Worm (Caenorhabditis elegans) whole organism, young adult: ENCODE results near the gene oxi-1.

ENCODE experiments used
- B0035.1 ChIP-seq: sonication (generic microtip); optimal IDR thresholded peaks from 2 replicates; lab custom pipeline; 2016; ENCODE audit warnings: missing genetic modification characterization, mild to moderate bottlenecking, missing compliant biosample characterization, missing genotype, missing genetic modification reagents
- C17E4.6 ChIP-seq: fragments of 200-800 bp; sonication (Bioruptor generic); IDR thresholded peaks from 2 replicates; pipeline ENCODE4 v1.3.6; 2022; ENCODE audit warnings: missing genetic modification reagents, missing genetic modification characterization, missing compliant biosample characterization
- D2030.7 ChIP-seq: fragments of 200-800 bp; sonication (Bioruptor generic); IDR thresholded peaks from 2 replicates; pipeline ENCODE4 v1.3.6; 2022; ENCODE audit warnings: missing genetic modification reagents, missing genetic modification characterization, missing compliant biosample characterization
- F10E7.11 ChIP-seq: sonication (generic microtip); optimal IDR thresholded peaks from 2 replicates; lab custom pipeline; 2017; ENCODE audit warnings: mild to moderate bottlenecking, missing genetic modification characterization, moderate library complexity, missing compliant biosample characterization
- F39B2.1 ChIP-seq: fragments of 200-800 bp; sonication (Bioruptor generic); IDR thresholded peaks from 2 replicates; pipeline ENCODE4 v1.3.6; 2022; ENCODE audit warnings: missing genetic modification reagents, missing genetic modification characterization, missing compliant biosample characterization
- F57A8.1 ChIP-seq: fragments of 200-800 bp; sonication (Bioruptor generic); optimal IDR thresholded peaks from 2 replicates; lab custom pipeline; 2018; ENCODE audit warnings: mild to moderate bottlenecking, missing genetic modification characterization, moderate library complexity, missing compliant biosample characterization
- T07F8.4 ChIP-seq: sonication (generic microtip); optimal IDR thresholded peaks from 2 replicates; lab custom pipeline; 2016; ENCODE audit warnings: mild to moderate bottlenecking, missing genetic modification characterization, moderate library complexity, missing compliant biosample characterization
- T26A5.8 ChIP-seq: sonication (generic microtip); optimal IDR thresholded peaks from 2 replicates; lab custom pipeline; 2016; ENCODE audit warnings: missing genetic modification characterization, missing compliant biosample characterization
- Y53G8AR.9 ChIP-seq: fragments of 200-800 bp; sonication (Bioruptor generic); conservative IDR thresholded peaks from 2 replicates; pipeline ENCODE4 v1.3.6; 2022; ENCODE audit warnings: missing genetic modification reagents, missing genetic modification characterization, missing compliant biosample characterization
- Y56A3A.18 ChIP-seq: fragments of 200-800 bp; sonication (Bioruptor generic); IDR thresholded peaks from 2 replicates; pipeline ENCODE4 v1.3.6; 2022; ENCODE audit warnings: missing genetic modification reagents, missing genetic modification characterization, missing compliant biosample characterization
- Y79H2A.3 ChIP-seq: fragments of 200-800 bp; sonication (Bioruptor generic); conservative IDR thresholded peaks from 2 replicates; pipeline ENCODE4 v1.3.6; 2022; ENCODE audit warnings: missing genetic modification reagents, missing genetic modification characterization, missing compliant biosample characterization
- akir-1 ChIP-seq: fragments of 200-800 bp; sonication (Bioruptor generic); optimal IDR thresholded peaks from 2 replicates; lab custom pipeline; 2018; ENCODE audit warnings: mild to moderate bottlenecking, missing genetic modification characterization, moderate library complexity, missing compliant biosample characterization
- athp-1 ChIP-seq: sonication (generic microtip); optimal IDR thresholded peaks from 2 replicates; lab custom pipeline; 2017; ENCODE audit warnings: mild to moderate bottlenecking, missing genetic modification characterization, missing compliant biosample characterization
- attf-5 ChIP-seq: fragments of 200-800 bp; sonication (Bioruptor generic); optimal IDR thresholded peaks from 2 replicates; lab custom pipeline; 2018; ENCODE audit warnings: mild to moderate bottlenecking, missing genetic modification characterization, missing compliant biosample characterization
- attf-6 ChIP-seq: fragments of 200-800 bp; sonication (Bioruptor generic); IDR thresholded peaks from 2 replicates; pipeline ENCODE4 v1.3.6; 2022; ENCODE audit warnings: missing genetic modification reagents, missing genetic modification characterization, missing compliant biosample characterization
- bed-1 ChIP-seq: fragments of 200-800 bp; sonication (Bioruptor generic); IDR thresholded peaks from 2 replicates; pipeline ENCODE4 v1.3.6; 2022; ENCODE audit warnings: missing genetic modification reagents, missing genetic modification characterization, missing compliant biosample characterization
- bed-2 ChIP-seq: fragments of 200-800 bp; sonication (Bioruptor generic); IDR thresholded peaks from 2 replicates; pipeline ENCODE4 v1.3.6; 2022; ENCODE audit warnings: missing genetic modification reagents, missing genetic modification characterization, missing compliant biosample characterization
- chd-7 ChIP-seq: sonication (generic microtip); optimal IDR thresholded peaks from 2 replicates; lab custom pipeline; 2016; ENCODE audit warnings: mild to moderate bottlenecking, missing genetic modification characterization, moderate library complexity, missing compliant biosample characterization
- dox-1 ChIP-seq: fragments of 200-800 bp; sonication (Bioruptor generic); IDR thresholded peaks from 2 replicates; pipeline ENCODE4 v1.3.6; 2022; ENCODE audit warnings: missing genetic modification reagents, missing genetic modification characterization, missing compliant biosample characterization
- dpff-1 ChIP-seq: sonication (generic microtip); optimal IDR thresholded peaks from 2 replicates; lab custom pipeline; 2017; ENCODE audit warnings: mild to moderate bottlenecking, missing genetic modification characterization, missing compliant biosample characterization
- egl-44 ChIP-seq: fragments of 200-800 bp; sonication (Bioruptor generic); IDR thresholded peaks from 2 replicates; pipeline ENCODE4 v1.3.6; 2022; ENCODE audit warnings: missing genetic modification reagents, missing genetic modification characterization, missing compliant biosample characterization
- ekl-4 ChIP-seq: fragments of 200-800 bp; sonication (Bioruptor generic); IDR thresholded peaks from 2 replicates; pipeline ENCODE4 v1.3.6; 2022; ENCODE audit warnings: missing genetic modification reagents, missing genetic modification characterization, missing compliant biosample characterization
- hlh-26 ChIP-seq: fragments of 200-800 bp; sonication (Bioruptor generic); conservative IDR thresholded peaks from 2 replicates; pipeline ENCODE4 v1.3.6; 2022; ENCODE audit warnings: missing genetic modification reagents, missing genetic modification characterization, missing compliant biosample characterization
- hmg-1.2 ChIP-seq: fragments of 200-800 bp; sonication (Bioruptor generic); IDR thresholded peaks from 2 replicates; pipeline ENCODE4 v1.3.6; 2022; ENCODE audit warnings: missing genetic modification reagents, missing genetic modification characterization, missing compliant biosample characterization
- hsf-1 ChIP-seq: fragments of 200-800 bp; sonication (Bioruptor generic); IDR thresholded peaks from 2 replicates; pipeline ENCODE4 v1.3.6; 2022; ENCODE audit warnings: missing genetic modification reagents, missing genetic modification characterization, missing compliant biosample characterization
- lag-1 ChIP-seq: fragments of 200-800 bp; sonication (Bioruptor generic); IDR thresholded peaks from 2 replicates; pipeline ENCODE4 v1.3.6; 2022; ENCODE audit warnings: missing genetic modification reagents, missing genetic modification characterization, missing compliant biosample characterization
- let-526 ChIP-seq: fragments of 200-800 bp; sonication (Bioruptor generic); IDR thresholded peaks from 2 replicates; pipeline ENCODE4 v1.3.6; 2022; ENCODE audit warnings: missing genetic modification reagents, missing genetic modification characterization, missing compliant biosample characterization
- lin-35 ChIP-seq, 3 experiments: fragments of 150-350 bp in 2 of 3; sonication (generic microtip) in 1 of 3; optimal IDR thresholded peaks; 2 replicates each; lab custom pipeline; 2014 to 2018; ENCODE audit warnings: missing biosample characterization in 3 of 3, missing genetic modification characterization in 3 of 3, missing genetic modification reagents in 3 of 3
- lir-1 ChIP-seq: fragments of 200-800 bp; sonication (Bioruptor generic); conservative IDR thresholded peaks from 2 replicates; pipeline ENCODE4 v1.3.6; 2022; ENCODE audit warnings: missing genetic modification reagents, missing genetic modification characterization, missing compliant biosample characterization
- lsl-1 ChIP-seq: fragments of 200-800 bp; sonication (Bioruptor generic); optimal IDR thresholded peaks from 2 replicates; lab custom pipeline; 2018; ENCODE audit warnings: mild to moderate bottlenecking, missing genetic modification characterization, moderate library complexity, missing compliant biosample characterization
- lsy-27 ChIP-seq: sonication (generic microtip); optimal IDR thresholded peaks from 2 replicates; lab custom pipeline; 2017; ENCODE audit warnings: missing genetic modification characterization, mild to moderate bottlenecking, missing compliant biosample characterization, antibody characterized with exemption, missing genotype, borderline replicate concordance; ENCODE audit not compliant: insufficient read depth
- madf-8 ChIP-seq: fragments of 200-800 bp; sonication (Bioruptor generic); conservative IDR thresholded peaks from 2 replicates; pipeline ENCODE4 v1.3.6; 2022; ENCODE audit warnings: missing genetic modification reagents, missing genetic modification characterization, missing compliant biosample characterization
- mcd-1 ChIP-seq: fragments of 200-800 bp; sonication (Bioruptor generic); IDR thresholded peaks from 2 replicates; pipeline ENCODE4 v1.3.6; 2022; ENCODE audit warnings: missing genetic modification reagents, missing genetic modification characterization, missing compliant biosample characterization
- nfya-2 ChIP-seq: fragments of 200-800 bp; sonication (Bioruptor generic); IDR thresholded peaks from 2 replicates; pipeline ENCODE4 v1.3.6; 2022; ENCODE audit warnings: missing genetic modification reagents, missing genetic modification characterization, missing compliant biosample characterization
- nfyb-1 ChIP-seq: fragments of 200-800 bp; sonication (Bioruptor generic); IDR thresholded peaks from 2 replicates; pipeline ENCODE4 v1.3.6; 2022; ENCODE audit warnings: missing genetic modification reagents, missing genetic modification characterization, missing compliant biosample characterization
- nhr-120 ChIP-seq: fragments of 200-800 bp; sonication (Bioruptor generic); IDR thresholded peaks from 2 replicates; pipeline ENCODE4 v1.3.6; 2022; ENCODE audit warnings: missing genetic modification characterization, missing compliant biosample characterization
- nhr-27 ChIP-seq: fragments of 200-800 bp; sonication (Bioruptor generic); optimal IDR thresholded peaks from 2 replicates; lab custom pipeline; 2018; ENCODE audit warnings: mild to moderate bottlenecking, missing genetic modification characterization, moderate library complexity, missing compliant biosample characterization
- nhr-90 ChIP-seq: sonication (generic microtip); optimal IDR thresholded peaks from 2 replicates; lab custom pipeline; 2016; ENCODE audit warnings: missing genotype, mild to moderate bottlenecking, missing genetic modification characterization, missing compliant biosample characterization
- rcor-1 ChIP-seq: fragments of 200-800 bp; sonication (Bioruptor generic); IDR thresholded peaks from 2 replicates; pipeline ENCODE4 v1.3.6; 2022; ENCODE audit warnings: missing genetic modification reagents, missing genetic modification characterization, missing compliant biosample characterization
- repo-1 ChIP-seq: sonication (generic microtip); optimal IDR thresholded peaks from 2 replicates; lab custom pipeline; 2017; ENCODE audit warnings: mild to moderate bottlenecking, missing genetic modification characterization, missing compliant biosample characterization
- sdz-38 ChIP-seq: sonication (generic microtip); optimal IDR thresholded peaks from 2 replicates; lab custom pipeline; 2016; ENCODE audit warnings: missing genotype, missing genetic modification characterization, missing compliant biosample characterization
- snpc-1.1 ChIP-seq: sonication (generic microtip); optimal IDR thresholded peaks from 2 replicates; lab custom pipeline; 2017; ENCODE audit warnings: missing genetic modification characterization, mild to moderate bottlenecking, missing compliant biosample characterization, antibody characterized with exemption, moderate library complexity, missing genotype, missing genetic modification reagents; ENCODE audit not compliant: insufficient read depth
- snpc-3.4 ChIP-seq: sonication (generic microtip); optimal IDR thresholded peaks from 2 replicates; lab custom pipeline; 2017; ENCODE audit warnings: missing genetic modification characterization, mild to moderate bottlenecking, missing compliant biosample characterization, antibody characterized with exemption, moderate library complexity, missing genotype, missing genetic modification reagents
- sptf-2 ChIP-seq: fragments of 200-800 bp; sonication (Bioruptor generic); optimal IDR thresholded peaks from 2 replicates; lab custom pipeline; 2018; ENCODE audit warnings: mild to moderate bottlenecking, missing genetic modification characterization, missing compliant biosample characterization
- tlf-1 ChIP-seq: fragments of 200-800 bp; sonication (Bioruptor generic); optimal IDR thresholded peaks from 2 replicates; lab custom pipeline; 2018; ENCODE audit warnings: mild to moderate bottlenecking, missing genetic modification characterization, missing compliant biosample characterization
- unc-62 ChIP-seq: fragments of 150-350 bp; optimal IDR thresholded peaks from 2 replicates; lab custom pipeline; 2014; ENCODE audit warnings: missing biosample characterization, missing genetic modification reagents, missing genetic modification characterization
- xnd-1 ChIP-seq: sonication (generic microtip); optimal IDR thresholded peaks from 2 replicates; lab custom pipeline; 2016; ENCODE audit warnings: missing genotype, missing genetic modification reagents, missing genetic modification characterization, missing compliant biosample characterization
- ztf-28 ChIP-seq: fragments of 200-800 bp; sonication (Bioruptor generic); IDR thresholded peaks from 2 replicates; pipeline ENCODE4 v1.3.6; 2022; ENCODE audit warnings: missing genetic modification reagents, missing genetic modification characterization, missing compliant biosample characterization
- ztf-6 ChIP-seq: fragments of 200-800 bp; sonication (Bioruptor generic); IDR thresholded peaks from 2 replicates; pipeline ENCODE4 v1.3.6; 2022; ENCODE audit warnings: missing genetic modification reagents, missing genetic modification characterization, missing compliant biosample characterization

The oxi-1 gene

DNA sequence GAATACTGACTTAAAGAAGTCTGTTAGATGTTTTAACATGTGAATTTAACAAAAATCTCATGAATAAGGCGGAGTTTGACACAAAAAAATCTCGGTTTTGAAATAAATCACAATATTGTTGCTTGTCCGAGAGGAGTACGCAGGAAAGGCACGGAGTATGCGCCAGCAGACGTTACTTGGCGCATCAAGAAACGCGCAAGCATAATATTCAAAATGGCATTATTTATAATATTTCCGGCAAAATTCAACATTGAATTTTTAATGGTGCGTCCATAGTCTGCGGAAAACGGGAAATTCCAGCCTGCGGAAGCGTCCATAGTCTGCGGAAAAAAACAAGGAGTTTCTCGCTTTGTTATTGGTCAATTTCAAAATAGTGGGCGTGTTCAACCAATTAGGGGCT lies 13.2 kb upstream of the oxi-1 start, which contains the start of gene pde-12 (continued):
- TF ChIP-seq tlf-1 (GFP tag; lab: Kevin White, UChicago), result peak; percentile 63
- TF ChIP-seq rcor-1 (GFP tag; lab: Robert Waterston, UW), result no peak
- peak; percentile 52 for TF ChIP-seq lsl-1 (GFP tag; lab: Kevin White, UChicago)
- peak; percentile 31 for TF ChIP-seq xnd-1 (tag; lab: Kevin White, UChicago)
- no peak for TF ChIP-seq lag-1
- no peak for TF ChIP-seq akir-1 (GFP tag; lab: Kevin White, UChicago)
- no peak for TF ChIP-seq Y79H2A.3 (GFP tag; lab: Robert Waterston, UW)
- no peak for TF ChIP-seq snpc-1.1 (tag; lab: Kevin White, UChicago)
- TF ChIP-seq madf-8 (GFP tag; lab: Robert Waterston, UW), result peak; percentile 42
- TF ChIP-seq T07F8.4 (tag; lab: Kevin White, UChicago), result no peak
- no peak for TF ChIP-seq F57A8.1 (GFP tag; lab: Kevin White, UChicago)
- TF ChIP-seq Y53G8AR.9 (GFP tag; lab: Robert Waterston, UW), result peak; percentile 92
- no peak for TF ChIP-seq F10E7.11 (tag; lab: Kevin White, UChicago)
- no peak for TF ChIP-seq dox-1 (GFP tag; lab: Robert Waterston, UW)
- peak; percentile 51 for TF ChIP-seq hmg-1.2 (GFP tag; lab: Robert Waterston, UW)
- no peak for TF ChIP-seq sdz-38
- TF ChIP-seq bed-2 (GFP tag; lab: Robert Waterston, UW), result no peak
- TF ChIP-seq nfyb-1 (GFP tag; lab: Robert Waterston, UW), result peak; percentile 95
- TF ChIP-seq snpc-3.4 (tag; lab: Kevin White, UChicago), result peak; percentile 61
- TF ChIP-seq lin-35 (GFP tag; optimal IDR thresholded peaks at IDR 0.05; lab: Kevin White, UChicago), result peak in 1 of 3 experiments; percentile 88
- no peak for TF ChIP-seq lsy-27
- peak; percentile 63; the same call in 1 of the 2 replicates for TF ChIP-seq hsf-1 (GFP tag; lab: Robert Waterston, UW)
- TF ChIP-seq ztf-28, result no peak
- TF ChIP-seq ekl-4 (GFP tag; lab: Robert Waterston, UW), result no peak
- TF ChIP-seq unc-62, result no peak
- TF ChIP-seq attf-5, result peak; percentile 68
- no peak for TF ChIP-seq ztf-6
- no peak for TF ChIP-seq dpff-1
- no peak for TF ChIP-seq hlh-26
- TF ChIP-seq chd-7 (tag; lab: Kevin White, UChicago), result no peak
- no peak for TF ChIP-seq egl-44
- TF ChIP-seq lir-1 (GFP tag; lab: Robert Waterston, UW), result peak; percentile 52; the same call in 1 of the 2 replicates
- no peak for TF ChIP-seq let-526
- no peak; the same call in 1 of the 2 replicates for TF ChIP-seq nfya-2
- no peak for TF ChIP-seq attf-6 (GFP tag; lab: Robert Waterston, UW)
- no peak for TF ChIP-seq B0035.1
- TF ChIP-seq athp-1 (tag; lab: Kevin White, UChicago), result no peak
- TF ChIP-seq Y56A3A.18, result no peak
- no peak for TF ChIP-seq sptf-2 (GFP tag; lab: Kevin White, UChicago)
- TF ChIP-seq C17E4.6, result no peak
- TF ChIP-seq nhr-120, result no peak
- no peak for TF ChIP-seq nhr-90 (tag; lab: Kevin White, UChicago)
- peak; percentile 90 for TF ChIP-seq mcd-1
- TF ChIP-seq repo-1 (tag; lab: Kevin White, UChicago), result peak; percentile 63
- no peak for TF ChIP-seq bed-1 (GFP tag; lab: Robert Waterston, UW)
- 0 out of 2 replicates have a peak, but pooled peaks have one; percentile 27 for TF ChIP-seq F39B2.1 (GFP tag; lab: Robert Waterston, UW)
- TF ChIP-seq T26A5.8 (tag; lab: Kevin White, UChicago), result no peak
- no peak for TF ChIP-seq nhr-27 (tag; lab: Kevin White, UChicago)
- no peak; the same call in 1 of the 2 replicates for TF ChIP-seq D2030.7 (GFP tag; lab: Robert Waterston, UW)
